Worm (Caenorhabditis elegans) whole organism, young adult: Measurements from ENCODE around the gene ketn-1.

ENCODE experiments used
- F33H1.4 ChIP-seq: fragments of 200-800 bp; sonication (Bioruptor generic); IDR thresholded peaks from 2 replicates; pipeline ENCODE4 v1.3.6; 2022; ENCODE audit warnings: missing genetic modification reagents, missing genetic modification characterization, missing compliant biosample characterization
- F37B4.10 ChIP-seq: fragments of 200-800 bp; sonication (Bioruptor generic); IDR thresholded peaks from 2 replicates; pipeline ENCODE4 v1.3.6; 2022; ENCODE audit warnings: missing genetic modification characterization, missing compliant biosample characterization
- F52B5.7 ChIP-seq: sonication (generic microtip); optimal IDR thresholded peaks from 2 replicates; lab custom pipeline; 2016; ENCODE audit warnings: mild to moderate bottlenecking, missing genetic modification characterization, missing compliant biosample characterization
- F55B11.4 ChIP-seq: sonication (generic microtip); optimal IDR thresholded peaks from 2 replicates; lab custom pipeline; 2016; ENCODE audit warnings: missing compliant biosample characterization, missing genetic modification characterization, borderline replicate concordance; ENCODE audit not compliant: insufficient read depth
- Y95B8A.8 ChIP-seq: fragments of 200-800 bp; sonication (Bioruptor generic); IDR thresholded peaks from 2 replicates; pipeline ENCODE4 v1.3.6; 2022; ENCODE audit warnings: missing genetic modification reagents, missing genetic modification characterization, missing compliant biosample characterization
- athp-1 ChIP-seq: sonication (generic microtip); optimal IDR thresholded peaks from 2 replicates; lab custom pipeline; 2017; ENCODE audit warnings: mild to moderate bottlenecking, missing genetic modification characterization, missing compliant biosample characterization
- attf-5 ChIP-seq: fragments of 200-800 bp; sonication (Bioruptor generic); optimal IDR thresholded peaks from 2 replicates; lab custom pipeline; 2018; ENCODE audit warnings: mild to moderate bottlenecking, missing genetic modification characterization, missing compliant biosample characterization
- bed-1 ChIP-seq: fragments of 200-800 bp; sonication (Bioruptor generic); IDR thresholded peaks from 2 replicates; pipeline ENCODE4 v1.3.6; 2022; ENCODE audit warnings: missing genetic modification reagents, missing genetic modification characterization, missing compliant biosample characterization
- bed-2 ChIP-seq: fragments of 200-800 bp; sonication (Bioruptor generic); IDR thresholded peaks from 2 replicates; pipeline ENCODE4 v1.3.6; 2022; ENCODE audit warnings: missing genetic modification reagents, missing genetic modification characterization, missing compliant biosample characterization
- cebp-1 ChIP-seq, 2 experiments: fragments of 200-800 bp in 1 of 2; sonication (Bioruptor generic) in 1 of 2; sonication (generic microtip) in 1 of 2; IDR thresholded peaks in 1 of 2; optimal IDR thresholded peaks in 1 of 2; 2 replicates each; pipeline versions ENCODE4 v1.3.6 to Lab custom; 2017 to 2022; ENCODE audit warnings: missing compliant biosample characterization in 2 of 2, missing genetic modification characterization in 2 of 2, mild to moderate bottlenecking in 1 of 2, missing genetic modification reagents in 1 of 2, moderate library complexity in 1 of 2
- cebp-2 ChIP-seq: fragments of 200-800 bp; sonication (Bioruptor generic); IDR thresholded peaks from 2 replicates; pipeline ENCODE4 v1.3.6; 2022; ENCODE audit warnings: missing genetic modification characterization, missing compliant biosample characterization
- ceh-27 ChIP-seq: fragments of 200-800 bp; sonication (Bioruptor generic); optimal IDR thresholded peaks from 2 replicates; lab custom pipeline; 2018; ENCODE audit warnings: mild to moderate bottlenecking, missing genetic modification characterization, moderate library complexity, missing compliant biosample characterization
- ceh-58 ChIP-seq: fragments of 200-800 bp; sonication (Bioruptor generic); IDR thresholded peaks from 2 replicates; pipeline ENCODE4 v1.3.6; 2022; ENCODE audit warnings: missing genetic modification characterization, missing compliant biosample characterization
- ceh-91 ChIP-seq: fragments of 200-800 bp; sonication (Bioruptor generic); IDR thresholded peaks from 2 replicates; pipeline ENCODE4 v1.3.6; 2022; ENCODE audit warnings: missing genetic modification reagents, missing genetic modification characterization, missing compliant biosample characterization
- chd-7 ChIP-seq: sonication (generic microtip); optimal IDR thresholded peaks from 2 replicates; lab custom pipeline; 2016; ENCODE audit warnings: mild to moderate bottlenecking, missing genetic modification characterization, moderate library complexity, missing compliant biosample characterization
- die-1 ChIP-seq: sonication (generic microtip); optimal IDR thresholded peaks from 2 replicates; lab custom pipeline; 2016; ENCODE audit warnings: missing genotype, mild to moderate bottlenecking, missing genetic modification characterization, missing compliant biosample characterization
- dox-1 ChIP-seq: fragments of 200-800 bp; sonication (Bioruptor generic); IDR thresholded peaks from 2 replicates; pipeline ENCODE4 v1.3.6; 2022; ENCODE audit warnings: missing genetic modification reagents, missing genetic modification characterization, missing compliant biosample characterization
- dpff-1 ChIP-seq: sonication (generic microtip); optimal IDR thresholded peaks from 2 replicates; lab custom pipeline; 2017; ENCODE audit warnings: mild to moderate bottlenecking, missing genetic modification characterization, missing compliant biosample characterization
- egl-18 ChIP-seq: fragments of 200-800 bp; sonication (Bioruptor generic); IDR thresholded peaks from 2 replicates; pipeline ENCODE4 v1.3.6; 2022; ENCODE audit warnings: missing genetic modification reagents, missing genetic modification characterization, missing compliant biosample characterization
- egrh-3 ChIP-seq: fragments of 200-800 bp; sonication (Bioruptor generic); IDR thresholded peaks from 2 replicates; pipeline ENCODE4 v1.3.6; 2022; ENCODE audit warnings: missing genetic modification reagents, missing genetic modification characterization, missing compliant biosample characterization
- him-1 ChIP-seq: sonication (generic microtip); optimal IDR thresholded peaks from 2 replicates; lab custom pipeline; 2016; ENCODE audit warnings: missing genotype, missing genetic modification reagents, missing genetic modification characterization, missing compliant biosample characterization
- hlh-26 ChIP-seq: fragments of 200-800 bp; sonication (Bioruptor generic); conservative IDR thresholded peaks from 2 replicates; pipeline ENCODE4 v1.3.6; 2022; ENCODE audit warnings: missing genetic modification reagents, missing genetic modification characterization, missing compliant biosample characterization
- hmg-20 ChIP-seq: fragments of 200-800 bp; sonication (Bioruptor generic); IDR thresholded peaks from 2 replicates; pipeline ENCODE4 v1.3.6; 2022; ENCODE audit warnings: missing genetic modification reagents, missing genetic modification characterization, missing compliant biosample characterization
- lsy-27 ChIP-seq: sonication (generic microtip); optimal IDR thresholded peaks from 2 replicates; lab custom pipeline; 2017; ENCODE audit warnings: missing genetic modification characterization, mild to moderate bottlenecking, missing compliant biosample characterization, antibody characterized with exemption, missing genotype, borderline replicate concordance; ENCODE audit not compliant: insufficient read depth
- madf-6 ChIP-seq: fragments of 200-800 bp; sonication (Bioruptor generic); IDR thresholded peaks from 2 replicates; pipeline ENCODE4 v1.3.6; 2022; ENCODE audit warnings: missing genetic modification reagents, missing genetic modification characterization, missing compliant biosample characterization
- mxl-1 ChIP-seq: sonication (generic microtip); optimal IDR thresholded peaks from 2 replicates; lab custom pipeline; 2016; ENCODE audit warnings: missing genetic modification characterization, missing compliant biosample characterization
- nhr-80 ChIP-seq: sonication (generic microtip); optimal IDR thresholded peaks from 2 replicates; lab custom pipeline; 2016; ENCODE audit warnings: missing genetic modification characterization, missing compliant biosample characterization
- repo-1 ChIP-seq: sonication (generic microtip); optimal IDR thresholded peaks from 2 replicates; lab custom pipeline; 2017; ENCODE audit warnings: mild to moderate bottlenecking, missing genetic modification characterization, missing compliant biosample characterization
- snpc-3.4 ChIP-seq: sonication (generic microtip); optimal IDR thresholded peaks from 2 replicates; lab custom pipeline; 2017; ENCODE audit warnings: missing genetic modification characterization, mild to moderate bottlenecking, missing compliant biosample characterization, antibody characterized with exemption, moderate library complexity, missing genotype, missing genetic modification reagents
- tbp1 ChIP-seq: fragments of 200-800 bp; sonication (Bioruptor generic); optimal IDR thresholded peaks from 2 replicates; lab custom pipeline; 2018; ENCODE audit warnings: mild to moderate bottlenecking, missing genetic modification characterization, missing compliant biosample characterization
- tbx-9 ChIP-seq: sonication (generic microtip); optimal IDR thresholded peaks from 2 replicates; lab custom pipeline; 2016; ENCODE audit warnings: borderline replicate concordance, missing genetic modification characterization, inconsistent platforms, missing compliant biosample characterization
- tlf-1 ChIP-seq: fragments of 200-800 bp; sonication (Bioruptor generic); optimal IDR thresholded peaks from 2 replicates; lab custom pipeline; 2018; ENCODE audit warnings: mild to moderate bottlenecking, missing genetic modification characterization, missing compliant biosample characterization
- zfh-2 ChIP-seq: fragments of 200-800 bp; sonication (Bioruptor generic); conservative IDR thresholded peaks from 2 replicates; pipeline ENCODE4 v1.3.6; 2022; ENCODE audit warnings: missing genetic modification reagents, missing genetic modification characterization, missing compliant biosample characterization
- ztf-25 ChIP-seq: fragments of 200-800 bp; sonication (Bioruptor generic); IDR thresholded peaks from 2 replicates; pipeline ENCODE4 v1.3.6; 2022; ENCODE audit warnings: missing genetic modification reagents, missing genetic modification characterization, missing compliant biosample characterization
- ztf-26 ChIP-seq: sonication (generic microtip); optimal IDR thresholded peaks from 2 replicates; lab custom pipeline; 2017; ENCODE audit warnings: missing genetic modification characterization, missing compliant biosample characterization

ketn-1 gene

ce11 chrV:2765052-2765451, 42.6 kb downstream of the ketn-1 start, which contains the start of gene dhs-14:
Gene dhs-14, minus strand, starts transcription at chrV:2765200.
- TF ChIP-seq nhr-80 (tag; lab: Kevin White, UChicago) (peak; percentile 83), hlh-26 (GFP tag; lab: Robert Waterston, UW) (no peak), cebp-2 (no peak), chd-7 (tag; lab: Kevin White, UChicago) (no peak), F55B11.4 (tag; lab: Kevin White, UChicago) (no peak), attf-5 (no peak), dox-1 (GFP tag; lab: Robert Waterston, UW) (0 out of 2 replicates have a peak, but pooled peaks have one; percentile 23)
- TF ChIP-seq, all 124 proteins: peak for 2

ce11 chrV:2763105-2763504, 44.6 kb downstream of the ketn-1 start, which contains the start of gene R05D8.7:
Gene R05D8.7, minus strand, starts transcription at chrV:2763208.
- no peak for TF ChIP-seq tbx-9 (tag; lab: Kevin White, UChicago)
- TF ChIP-seq F33H1.4 (GFP tag; lab: Robert Waterston, UW): no peak
- TF ChIP-seq F55B11.4 (tag; lab: Kevin White, UChicago): no peak
- TF ChIP-seq tbp1 (GFP tag; lab: Kevin White, UChicago): no peak
- TF ChIP-seq ceh-27 (GFP tag; lab: Kevin White, UChicago): no peak
- TF ChIP-seq zfh-2 (GFP tag; lab: Robert Waterston, UW): no peak
- no peak for TF ChIP-seq die-1 (tag; lab: Kevin White, UChicago)
- no peak for TF ChIP-seq snpc-3.4 (tag; lab: Kevin White, UChicago)

- TF ChIP-seq F37B4.10 (GFP tag; lab: Robert Waterston, UW) (no peak), zfh-2 (GFP tag; lab: Robert Waterston, UW) (peak; percentile 75), bed-1 (GFP tag; lab: Robert Waterston, UW) (no peak)
Observed at ce11 chrV:2761470-2761869, 46.2 kb downstream of the ketn-1 start.

ce11 chrV:2759456-2759855, 48.2 kb downstream of the ketn-1 start, which contains the start of gene srg-58:
Gene srg-58, minus strand, starts transcription at chrV:2759556.
- TF ChIP-seq egl-18 (GFP tag; lab: Robert Waterston, UW) (no peak), lsy-27 (tag; lab: Kevin White, UChicago) (no peak), madf-6 (GFP tag; lab: Robert Waterston, UW) (no peak), ztf-25 (GFP tag; lab: Robert Waterston, UW) (no peak), mxl-1 (tag; lab: Kevin White, UChicago) (no peak), ceh-58 (GFP tag; lab: Robert Waterston, UW) (no peak), him-1 (tag; lab: Kevin White, UChicago) (no peak), chd-7 (tag; lab: Kevin White, UChicago) (no peak), cebp-1 (GFP tag; IDR thresholded peaks at IDR 0.05; lab: Robert Waterston, UW) (no peak), cebp-1 (tag; optimal IDR thresholded peaks at IDR 0.05; lab: Kevin White, UChicago) (no peak), tbp1 (GFP tag; lab: Kevin White, UChicago) (no peak), ztf-26 (no peak), bed-2 (no peak), F52B5.7 (tag; lab: Kevin White, UChicago) (no peak)
- TF ChIP-seq, all 124 proteins: peak for 0

ce11 chrV:2758437-2758836, 49.2 kb downstream of the ketn-1 start:
- TF ChIP-seq egrh-3 (GFP tag; lab: Robert Waterston, UW) (peak; percentile 28; the same call in 1 of the 2 replicates), Y95B8A.8 (no peak), dpff-1 (tag; lab: Kevin White, UChicago) (no peak), repo-1 (tag; lab: Kevin White, UChicago) (no peak), ceh-91 (GFP tag; lab: Robert Waterston, UW) (no peak), zfh-2 (GFP tag; lab: Robert Waterston, UW) (peak; percentile 75), tlf-1 (GFP tag; lab: Kevin White, UChicago) (no peak), athp-1 (no peak), hmg-20 (GFP tag; lab: Robert Waterston, UW) (no peak)
